Fruit fly (Drosophila melanogaster) whole organism: ENCODE results near the gene CG12521.

ENCODE experiments used
- Dll ChIP-seq: fragments of >200 bp; optimal IDR thresholded peaks from 2 replicates; lab custom pipeline; 2017
- psq ChIP-seq: fragments of >200 bp; optimal IDR thresholded peaks from 2 replicates; lab custom pipeline; 2017
- usp ChIP-seq: fragments of >200 bp; optimal IDR thresholded peaks from 2 replicates; lab custom pipeline; 2017; ENCODE audit warnings: missing biosample characterization, missing genetic modification characterization, mixed read lengths

DNA sequence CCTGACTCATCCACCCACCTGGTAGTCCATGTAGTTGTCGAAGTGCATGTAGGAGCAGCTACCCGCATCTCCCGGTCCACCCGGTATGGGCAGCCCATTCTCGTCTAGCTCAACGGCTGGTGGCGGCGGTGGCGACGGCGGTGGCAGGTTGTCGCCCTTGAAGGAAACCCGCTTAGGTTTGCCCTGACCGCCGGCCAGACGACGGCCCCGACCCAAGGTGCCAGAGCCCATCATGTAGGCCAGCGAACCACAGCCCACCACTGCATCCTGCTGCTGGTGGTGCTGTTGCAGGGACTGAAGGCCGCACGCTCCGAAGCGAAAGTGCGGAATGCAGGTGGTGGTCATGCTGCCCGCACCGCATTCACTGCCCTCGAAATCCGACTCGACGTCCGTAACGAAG, 14.7 kb upstream of the CG12521 start:
- TF ChIP-seq usp (GFP tag; lab: Kevin White, UChicago) = no peak
- no peak for TF ChIP-seq Dll (lab: Kevin White, UChicago)
- no peak for TF ChIP-seq psq (lab: Kevin White, UChicago)
